Fruit fly (Drosophila melanogaster): ENCODE results near the gene wit.

DNA sequence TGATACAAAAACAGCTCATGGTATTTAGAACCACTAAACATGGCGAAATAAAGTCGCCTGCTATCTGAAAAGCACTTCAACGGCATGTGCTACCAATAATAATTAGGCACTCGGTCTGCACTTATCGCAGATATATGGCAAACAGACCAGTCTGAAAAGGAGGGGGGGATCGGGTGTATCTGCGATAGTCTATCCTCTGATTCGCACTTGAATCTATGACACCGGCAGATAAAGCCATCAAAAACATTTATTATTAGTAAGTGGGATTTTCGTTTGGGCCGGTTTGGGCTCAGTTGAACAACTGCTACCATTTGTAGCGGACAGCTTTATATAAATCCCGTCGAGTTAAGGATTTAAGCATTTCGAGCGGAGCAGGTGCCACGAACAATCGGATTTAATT, 15.8 kb upstream of the wit start, which contains the start of gene CG14989:
- TF ChIP-seq CG8478 (optimal IDR thresholded peaks at IDR 0.05): no peak
- no peak for TF ChIP-seq CTCF (optimal IDR thresholded peaks at IDR 0.05)

All from S2 (cell line).